Fruit fly (Drosophila melanogaster): ENCODE measurements around the gene CG14187.

CG14187 gene

dm6 chr3L:20097312-20097711 lies 15.3 kb downstream of the CG14187 start (continued):
- no peak for TF ChIP-seq wor (GFP tag; IDR thresholded peaks at IDR 0.05)
- TF ChIP-seq HLHmδ (GFP tag; optimal IDR thresholded peaks at IDR 0.05), result no peak
- TF ChIP-seq D (optimal IDR thresholded peaks at IDR 0.05), result no peak
- TF ChIP-seq D (GFP tag; optimal IDR thresholded peaks at IDR 0.05), result no peak
- TF ChIP-seq Ada2b (GFP tag; IDR thresholded peaks at IDR 0.05), result no peak
- no peak for TF ChIP-seq br (optimal IDR thresholded peaks at IDR 0.05)
- no peak for TF ChIP-seq ato (GFP tag; IDR thresholded peaks at IDR 0.05; ENCODE audit: partially characterized antibody)
- peak; percentile 5 for TF ChIP-seq pnt (GFP tag; optimal IDR thresholded peaks at IDR 0.05)
- TF ChIP-seq crc (GFP tag; optimal IDR thresholded peaks at IDR 0.05), result no peak
- TF ChIP-seq Myb (GFP tag; optimal IDR thresholded peaks at IDR 0.05), result peak; percentile 27
- no peak for TF ChIP-seq dm (GFP tag; optimal IDR thresholded peaks at IDR 0.05)
- no peak for TF ChIP-seq CG11456 (GFP tag; IDR thresholded peaks at IDR 0.05)
- TF ChIP-seq dysf (GFP tag; IDR thresholded peaks at IDR 0.05), result no peak
- TF ChIP-seq nau (GFP tag; optimal IDR thresholded peaks at IDR 0.05), result no peak
- no peak for TF ChIP-seq CG43689 (GFP tag; IDR thresholded peaks at IDR 0.05)
- TF ChIP-seq CG2889 (GFP tag; IDR thresholded peaks at IDR 0.05), result no peak
- TF ChIP-seq HLH54F (GFP tag; optimal IDR thresholded peaks at IDR 0.05), result peak; percentile 12
- TF ChIP-seq CG2202 (tag; optimal IDR thresholded peaks at IDR 0.05), result no peak
- no peak for TF ChIP-seq CG8089 (GFP tag; optimal IDR thresholded peaks at IDR 0.05)
- TF ChIP-seq pum (GFP tag; optimal IDR thresholded peaks at IDR 0.05), result no peak
- TF ChIP-seq lab (GFP tag; optimal IDR thresholded peaks at IDR 0.05), result no peak
- peak; percentile 20 for TF ChIP-seq CG18764 (GFP tag; optimal IDR thresholded peaks at IDR 0.05)
- no peak for TF ChIP-seq Spps (tag; optimal IDR thresholded peaks at IDR 0.05)
- TF ChIP-seq Vsx1 (GFP tag; optimal IDR thresholded peaks at IDR 0.05), result no peak
- no peak for TF ChIP-seq dan (GFP tag; IDR thresholded peaks at IDR 0.05)
- no peak for TF ChIP-seq tx (GFP tag; optimal IDR thresholded peaks at IDR 0.05)
- TF ChIP-seq YL-1 (GFP tag; optimal IDR thresholded peaks at IDR 0.05), result no peak
- TF ChIP-seq CG9876 (GFP tag; optimal IDR thresholded peaks at IDR 0.05), result peak; percentile 38
- no peak for TF ChIP-seq CG9797 (GFP tag; optimal IDR thresholded peaks at IDR 0.05)
- TF ChIP-seq abd-A (tag; optimal IDR thresholded peaks at IDR 0.05), result peak; percentile 57
- TF ChIP-seq Kr (GFP tag; optimal IDR thresholded peaks at IDR 0.05), result no peak
- TF ChIP-seq CG3838 (GFP tag; optimal IDR thresholded peaks at IDR 0.05), result no peak
- no peak for TF ChIP-seq zfh2 (GFP tag; optimal IDR thresholded peaks at IDR 0.05)
- peak; percentile 60; the same call in 2 of the 3 replicates for TF ChIP-seq CG16813 (GFP tag; IDR thresholded peaks at IDR 0.05; ENCODE audit: partially characterized antibody)
- TF ChIP-seq otp (GFP tag; IDR thresholded peaks at IDR 0.05), result no peak
- TF ChIP-seq kni (GFP tag; optimal IDR thresholded peaks at IDR 0.05), result no peak
- TF ChIP-seq CG10321 (GFP tag; IDR thresholded peaks at IDR 0.05), result no peak
- TF ChIP-seq Hmx (GFP tag; optimal IDR thresholded peaks at IDR 0.05), result no peak
- no peak for TF ChIP-seq CG18262 (tag; optimal IDR thresholded peaks at IDR 0.05)
- no peak for TF ChIP-seq CG17359 (tag; optimal IDR thresholded peaks at IDR 0.05)
- TF ChIP-seq Usf (GFP tag; optimal IDR thresholded peaks at IDR 0.05), result no peak
- TF ChIP-seq PHDP (tag; optimal IDR thresholded peaks at IDR 0.05), result no peak
- no peak for TF ChIP-seq CG16815 (GFP tag; optimal IDR thresholded peaks at IDR 0.05)
- TF ChIP-seq H15 (GFP tag; IDR thresholded peaks at IDR 0.05), result no peak
- TF ChIP-seq caup (GFP tag; optimal IDR thresholded peaks at IDR 0.05; ENCODE audit: severe bottlenecking), result no peak
- peak; percentile 40 for TF ChIP-seq CG3847 (GFP tag; IDR thresholded peaks at IDR 0.05)
- TF ChIP-seq CG9932 (GFP tag; IDR thresholded peaks at IDR 0.05), result peak; percentile 48
- TF ChIP-seq Drgx (GFP tag; IDR thresholded peaks at IDR 0.05), result no peak
- no peak for TF ChIP-seq rib (GFP tag; IDR thresholded peaks at IDR 0.05)
- no peak for TF ChIP-seq hbn (GFP tag; IDR thresholded peaks at IDR 0.05; ENCODE audit: partially characterized antibody)
- no peak for TF ChIP-seq CG12299 (tag; optimal IDR thresholded peaks at IDR 0.05)
- no peak for TF ChIP-seq pb (GFP tag; optimal IDR thresholded peaks at IDR 0.05)
- TF ChIP-seq nmo (GFP tag; optimal IDR thresholded peaks at IDR 0.05), result no peak

Measured in whole organism, embryonic.